Worm (Caenorhabditis elegans) whole organism, early embryonic: ENCODE results near the gene R09E10.2.

Experiments
- B0310.2 ChIP-seq: sonication (generic microtip); optimal IDR thresholded peaks from 2 replicates; lab custom pipeline; 2016; ENCODE audit warnings: mild to moderate bottlenecking, missing genetic modification characterization, missing compliant biosample characterization
- F13C5.2 ChIP-seq: sonication (generic microtip); optimal IDR thresholded peaks from 2 replicates; lab custom pipeline; 2017; ENCODE audit warnings: mild to moderate bottlenecking, missing genetic modification characterization, inconsistent platforms, missing compliant biosample characterization
- aly-1 ChIP-seq: sonication (generic microtip); optimal IDR thresholded peaks from 2 replicates; lab custom pipeline; 2016; ENCODE audit warnings: missing genetic modification characterization, missing compliant biosample characterization
- ama-1 ChIP-seq: fragments of 150-350 bp; optimal IDR thresholded peaks from 2 replicates; lab custom pipeline; 2014
- ceh-13 ChIP-seq: fragments of 200-800 bp; sonication (Bioruptor generic); optimal IDR thresholded peaks from 2 replicates; lab custom pipeline; 2018; ENCODE audit warnings: mild to moderate bottlenecking, missing genetic modification characterization, missing compliant biosample characterization
- ets-7 ChIP-seq: sonication (generic microtip); optimal IDR thresholded peaks from 2 replicates; lab custom pipeline; 2016; ENCODE audit warnings: missing genotype, missing genetic modification characterization, missing compliant biosample characterization
- flt-1 ChIP-seq: fragments of 200-800 bp; sonication (Bioruptor generic); IDR thresholded peaks from 2 replicates; pipeline ENCODE4 v1.3.6; 2022; ENCODE audit warnings: missing genetic modification characterization, missing compliant biosample characterization
- hmg-4 ChIP-seq: fragments of 200-800 bp; sonication (Bioruptor generic); optimal IDR thresholded peaks from 2 replicates; lab custom pipeline; 2018; ENCODE audit warnings: mild to moderate bottlenecking, missing genetic modification characterization, missing compliant biosample characterization
- pes-1 ChIP-seq: fragments of 200-800 bp; sonication (Bioruptor generic); IDR thresholded peaks from 2 replicates; pipeline ENCODE4 v1.3.6; 2022; ENCODE audit warnings: missing genetic modification reagents, missing genetic modification characterization, missing compliant biosample characterization
- sea-1 ChIP-seq: fragments of 200-800 bp; sonication (Bioruptor generic); conservative IDR thresholded peaks from 2 replicates; pipeline ENCODE4 v1.3.6; 2022; ENCODE audit warnings: missing genetic modification characterization, missing compliant biosample characterization
- tbx-11 ChIP-seq: fragments of 200-800 bp; sonication (Bioruptor generic); IDR thresholded peaks from 2 replicates; pipeline ENCODE4 v1.3.6; 2022; ENCODE audit warnings: missing genetic modification characterization, missing compliant biosample characterization
- tbx-37 ChIP-seq: fragments of 200-800 bp; sonication (Bioruptor generic); conservative IDR thresholded peaks from 2 replicates; pipeline ENCODE4 v1.3.6; 2022; ENCODE audit warnings: missing genetic modification reagents, missing genetic modification characterization, missing compliant biosample characterization
- tra-4 ChIP-seq: sonication (generic microtip); optimal IDR thresholded peaks from 2 replicates; lab custom pipeline; 2017; ENCODE audit warnings: missing genetic modification characterization, missing compliant biosample characterization

- TF ChIP-seq aly-1 (no peak), ama-1 (lab: Kevin White, UChicago) (no peak), tbx-11 (no peak), pes-1 (GFP tag; lab: Robert Waterston, UW) (no peak), F13C5.2 (tag; lab: Kevin White, UChicago) (no peak), ets-7 (no peak), ceh-13 (no peak), B0310.2 (tag; lab: Kevin White, UChicago) (no peak), tbx-37 (GFP tag; lab: Robert Waterston, UW) (no peak), hmg-4 (GFP tag; lab: Kevin White, UChicago) (no peak), sea-1 (GFP tag; lab: Robert Waterston, UW) (no peak), tra-4 (tag; lab: Kevin White, UChicago) (no peak), flt-1 (no peak)
Measured at ce11 chrIV:10273360-10273759, 44.7 kb downstream of the R09E10.2 start.
